Fruit fly (Drosophila melanogaster) whole organism, embryonic: ENCODE data around the gene CG15382.

Source experiments
- Aef1 ChIP-seq: fragments of 200-800 bp; sonication (Bioruptor generic); IDR thresholded peaks from 3 replicates; pipeline ENCODE4 v1.3.6; 2022; ENCODE audit warnings: missing biosample characterization, missing genetic modification characterization
- Blimp-1 ChIP-seq: fragments of 200-800 bp; sonication (Bioruptor generic); optimal IDR thresholded peaks from 3 replicates; lab custom pipeline; 2018; ENCODE audit warnings: missing biosample characterization, missing genetic modification characterization, mild to moderate bottlenecking, moderate library complexity, missing genetic modification reagents
- CG11723 ChIP-seq: fragments of 200-800 bp; sonication (Bioruptor generic); optimal IDR thresholded peaks from 2 replicates; lab custom pipeline; 2017; ENCODE audit warnings: missing biosample characterization, mild to moderate bottlenecking, missing genetic modification characterization
- CG12219 ChIP-seq: fragments of 200-800 bp; sonication (Bioruptor generic); optimal IDR thresholded peaks from 3 replicates; lab custom pipeline; 2018; ENCODE audit warnings: missing biosample characterization, mild to moderate bottlenecking, missing genetic modification characterization
- CG12299 ChIP-seq: fragments of 200-800 bp; sonication (Bioruptor generic); optimal IDR thresholded peaks from 2 replicates; lab custom pipeline; 2018; ENCODE audit warnings: missing biosample characterization, mild to moderate bottlenecking, missing genetic modification characterization
- CG13287 ChIP-seq: fragments of 200-800 bp; sonication (Bioruptor generic); IDR thresholded peaks from 2 replicates; pipeline ENCODE4 v1.3.6; 2022; ENCODE audit warnings: missing biosample characterization, missing genetic modification characterization; ENCODE audit not compliant: partially characterized antibody
- CG13424 ChIP-seq: fragments of 200-800 bp; sonication (Bioruptor generic); optimal IDR thresholded peaks from 2 replicates; lab custom pipeline; 2019; ENCODE audit warnings: missing biosample characterization, mild to moderate bottlenecking, missing genetic modification characterization, moderate library complexity
- CG14965 ChIP-seq: fragments of 200-800 bp; sonication (Bioruptor generic); optimal IDR thresholded peaks from 2 replicates; lab custom pipeline; 2016; ENCODE audit warnings: missing biosample characterization, missing genetic modification characterization, borderline replicate concordance
- CG16813 ChIP-seq: fragments of 200-800 bp; sonication (Bioruptor generic); IDR thresholded peaks from 3 replicates; pipeline ENCODE4 v1.3.6; 2022; ENCODE audit warnings: missing biosample characterization, missing genetic modification characterization; ENCODE audit not compliant: partially characterized antibody
- CG31388 ChIP-seq: fragments of 200-800 bp; sonication (Bioruptor generic); optimal IDR thresholded peaks from 2 replicates; lab custom pipeline; 2016; ENCODE audit warnings: missing biosample characterization, missing genetic modification characterization
- CG32767 ChIP-seq: fragments of 200-800 bp; sonication (Bioruptor generic); IDR thresholded peaks from 2 replicates; pipeline ENCODE4 v1.3.6; 2022; ENCODE audit warnings: missing biosample characterization, missing genetic modification characterization
- CG8359 ChIP-seq: fragments of 200-800 bp; sonication (Bioruptor generic); optimal IDR thresholded peaks from 2 replicates; lab custom pipeline; 2017; ENCODE audit warnings: missing biosample characterization, mild to moderate bottlenecking, missing genetic modification characterization, borderline replicate concordance
- D ChIP-seq, 2 experiments: fragments of 200-800 bp in 1 of 2; fragments of >200 bp in 1 of 2; sonication (Bioruptor generic) in 1 of 2; optimal IDR thresholded peaks; 2 replicates in 1 of 2; 3 replicates in 1 of 2; lab custom pipeline; 2017; ENCODE audit warnings: mild to moderate bottlenecking in 1 of 2, missing biosample characterization in 1 of 2, missing genetic modification characterization in 1 of 2, missing genetic modification reagents in 1 of 2
- D19B ChIP-seq: fragments of 200-800 bp; sonication (Bioruptor generic); optimal IDR thresholded peaks from 2 replicates; lab custom pipeline; 2017; ENCODE audit warnings: missing biosample characterization, mild to moderate bottlenecking, missing genetic modification characterization
- ERR ChIP-seq: fragments of 200-800 bp; sonication (Bioruptor generic); optimal IDR thresholded peaks from 2 replicates; lab custom pipeline; 2016; ENCODE audit warnings: missing biosample characterization, missing genetic modification characterization
- Elba2 ChIP-seq: fragments of 200-800 bp; sonication (Bioruptor generic); optimal IDR thresholded peaks from 3 replicates; lab custom pipeline; 2016; ENCODE audit warnings: missing biosample characterization, missing genetic modification characterization
- Fer3 ChIP-seq: fragments of 200-800 bp; sonication (Bioruptor generic); optimal IDR thresholded peaks from 2 replicates; lab custom pipeline; 2018; ENCODE audit warnings: missing biosample characterization, mild to moderate bottlenecking, missing genetic modification characterization, moderate library complexity
- HLH3B ChIP-seq: fragments of 200-800 bp; sonication (Bioruptor generic); IDR thresholded peaks from 2 replicates; pipeline ENCODE4 v1.3.6; 2022; ENCODE audit warnings: missing biosample characterization, missing genetic modification characterization
- Hr51 ChIP-seq, 2 experiments: fragments of 200-800 bp; sonication (Bioruptor generic); optimal IDR thresholded peaks; 2 replicates in 1 of 2; 3 replicates in 1 of 2; lab custom pipeline; 2016 to 2018; ENCODE audit warnings: missing biosample characterization in 2 of 2, missing genetic modification characterization in 2 of 2, mild to moderate bottlenecking in 1 of 2, moderate library complexity in 1 of 2
- Jarid2 ChIP-seq: fragments of 200-800 bp; sonication (Bioruptor generic); optimal IDR thresholded peaks from 3 replicates; lab custom pipeline; 2017; ENCODE audit warnings: mild to moderate bottlenecking, missing biosample characterization, missing genetic modification reagents, missing genetic modification characterization
- Lhr ChIP-seq: fragments of 200-800 bp; sonication (Bioruptor generic); optimal IDR thresholded peaks from 3 replicates; lab custom pipeline; 2017; ENCODE audit warnings: mild to moderate bottlenecking, missing biosample characterization, missing genetic modification reagents, missing genetic modification characterization
- NC2α ChIP-seq: fragments of 200-800 bp; sonication (Bioruptor generic); optimal IDR thresholded peaks from 2 replicates; lab custom pipeline; 2016; ENCODE audit warnings: missing biosample characterization, missing genetic modification characterization
- Nf-YB ChIP-seq: fragments of 200-800 bp; sonication (Bioruptor generic); optimal IDR thresholded peaks from 3 replicates; lab custom pipeline; 2019; ENCODE audit warnings: missing biosample characterization, mild to moderate bottlenecking, missing genetic modification characterization, moderate library complexity
- Oaz ChIP-seq: fragments of 200-800 bp; sonication (Bioruptor generic); IDR thresholded peaks from 2 replicates; pipeline ENCODE4 v1.3.6; 2022; ENCODE audit warnings: missing biosample characterization, missing genetic modification characterization
- Optix ChIP-seq: fragments of 200-800 bp; sonication (Bioruptor generic); IDR thresholded peaks from 3 replicates; pipeline ENCODE4 v1.3.6; 2022; ENCODE audit warnings: missing biosample characterization, missing genetic modification characterization
- Ssrp ChIP-seq: fragments of 200-800 bp; sonication (Bioruptor generic); optimal IDR thresholded peaks from 2 replicates; lab custom pipeline; 2018; ENCODE audit warnings: missing biosample characterization, mild to moderate bottlenecking, missing genetic modification characterization, moderate library complexity
- cg ChIP-seq: fragments of 200-800 bp; sonication (Bioruptor generic); optimal IDR thresholded peaks from 3 replicates; lab custom pipeline; 2019; ENCODE audit warnings: missing biosample characterization, mild to moderate bottlenecking, missing genetic modification characterization, moderate library complexity
- chif ChIP-seq, 2 experiments: fragments of 200-800 bp; sonication (Bioruptor generic); optimal IDR thresholded peaks; 3 replicates each; lab custom pipeline; 2016; ENCODE audit warnings: missing biosample characterization in 2 of 2, missing genetic modification characterization in 2 of 2
- dysf ChIP-seq: fragments of 200-800 bp; sonication (Bioruptor generic); IDR thresholded peaks from 3 replicates; pipeline ENCODE4 v1.3.6; 2022; ENCODE audit warnings: missing biosample characterization, missing genetic modification characterization
- fu2 ChIP-seq: fragments of 200-800 bp; sonication (Bioruptor generic); optimal IDR thresholded peaks from 2 replicates; lab custom pipeline; 2016; ENCODE audit warnings: missing biosample characterization, missing genetic modification characterization
- gcm ChIP-seq: fragments of 200-800 bp; sonication (Bioruptor generic); optimal IDR thresholded peaks from 2 replicates; lab custom pipeline; 2019; ENCODE audit warnings: missing biosample characterization, mild to moderate bottlenecking, missing genetic modification characterization, moderate library complexity
- gt ChIP-seq: fragments of 200-800 bp; sonication (Bioruptor generic); IDR thresholded peaks from 2 replicates; pipeline ENCODE4 v1.3.6; 2022; ENCODE audit warnings: missing biosample characterization, missing genetic modification characterization
- hb ChIP-seq: fragments of 200-800 bp; sonication (Bioruptor generic); IDR thresholded peaks from 3 replicates; pipeline ENCODE4 v1.3.6; 2022; ENCODE audit warnings: missing biosample characterization, missing genetic modification characterization; ENCODE audit not compliant: partially characterized antibody
- inv ChIP-seq: fragments of 200-800 bp; sonication (Bioruptor generic); IDR thresholded peaks from 2 replicates; pipeline ENCODE4 v1.3.6; 2022; ENCODE audit warnings: missing biosample characterization, missing genetic modification characterization; ENCODE audit not compliant: partially characterized antibody
- lab ChIP-seq: fragments of 200-800 bp; sonication (Bioruptor generic); optimal IDR thresholded peaks from 3 replicates; lab custom pipeline; 2017; ENCODE audit warnings: missing biosample characterization, missing genetic modification characterization, mild to moderate bottlenecking, moderate library complexity, missing genetic modification reagents
- lov ChIP-seq, 2 experiments: fragments of 200-800 bp in 1 of 2; fragments of >200 bp in 1 of 2; sonication (Bioruptor generic) in 1 of 2; IDR thresholded peaks in 1 of 2; optimal IDR thresholded peaks in 1 of 2; 2 replicates in 1 of 2; 3 replicates in 1 of 2; pipeline versions ENCODE4 v1.3.6 to Lab custom; 2017 to 2022; ENCODE audit warnings: missing biosample characterization in 1 of 2, missing genetic modification characterization in 1 of 2
- mam ChIP-seq: fragments of 200-800 bp; sonication (Bioruptor generic); optimal IDR thresholded peaks from 3 replicates; lab custom pipeline; 2016; ENCODE audit warnings: missing biosample characterization, missing genetic modification characterization
- onecut ChIP-seq: fragments of 200-800 bp; sonication (Bioruptor generic); IDR thresholded peaks from 2 replicates; pipeline ENCODE4 v1.3.6; 2022; ENCODE audit warnings: missing biosample characterization, missing genetic modification characterization
- pan ChIP-seq, 4 experiments: fragments of >200 bp in 3 of 4; fragments of 200-800 bp in 1 of 4; sonication (Bioruptor generic) in 1 of 4; optimal IDR thresholded peaks in 3 of 4; IDR thresholded peaks in 1 of 4; 2 replicates each; pipeline versions ENCODE4 v1.3.6 to Lab custom; 2017 to 2022; ENCODE audit warnings: missing biosample characterization in 2 of 4, missing genetic modification characterization in 2 of 4, mixed read lengths in 1 of 4
- pb ChIP-seq: fragments of 200-800 bp; sonication (Bioruptor generic); optimal IDR thresholded peaks from 3 replicates; lab custom pipeline; 2016; ENCODE audit warnings: missing biosample characterization, missing genetic modification characterization
- sens ChIP-seq: fragments of 200-800 bp; sonication (Bioruptor generic); peaks from one replicate; lab custom pipeline; 2016; ENCODE audit warnings: missing biosample characterization, missing genetic modification characterization
- sqz ChIP-seq: fragments of 200-800 bp; sonication (Bioruptor generic); optimal IDR thresholded peaks from 3 replicates; lab custom pipeline; 2018; ENCODE audit warnings: missing biosample characterization, mild to moderate bottlenecking, missing genetic modification characterization
- stc ChIP-seq: fragments of 200-800 bp; sonication (Bioruptor generic); IDR thresholded peaks from 2 replicates; pipeline ENCODE4 v1.3.6; 2022; ENCODE audit warnings: missing biosample characterization, missing genetic modification characterization
- tin ChIP-seq: fragments of 200-800 bp; sonication (Bioruptor generic); optimal IDR thresholded peaks from 3 replicates; lab custom pipeline; 2016; ENCODE audit warnings: missing biosample characterization, missing genetic modification characterization
- tna ChIP-seq: fragments of 200-800 bp; sonication (Bioruptor generic); IDR thresholded peaks from 2 replicates; pipeline ENCODE4 v1.3.6; 2022; ENCODE audit warnings: missing biosample characterization, missing genetic modification characterization; ENCODE audit not compliant: partially characterized antibody
- zfh2 ChIP-seq: fragments of 200-800 bp; sonication (Bioruptor generic); optimal IDR thresholded peaks from 2 replicates; lab custom pipeline; 2016; ENCODE audit warnings: missing biosample characterization, missing genetic modification characterization

Gene CG15382

DNA sequence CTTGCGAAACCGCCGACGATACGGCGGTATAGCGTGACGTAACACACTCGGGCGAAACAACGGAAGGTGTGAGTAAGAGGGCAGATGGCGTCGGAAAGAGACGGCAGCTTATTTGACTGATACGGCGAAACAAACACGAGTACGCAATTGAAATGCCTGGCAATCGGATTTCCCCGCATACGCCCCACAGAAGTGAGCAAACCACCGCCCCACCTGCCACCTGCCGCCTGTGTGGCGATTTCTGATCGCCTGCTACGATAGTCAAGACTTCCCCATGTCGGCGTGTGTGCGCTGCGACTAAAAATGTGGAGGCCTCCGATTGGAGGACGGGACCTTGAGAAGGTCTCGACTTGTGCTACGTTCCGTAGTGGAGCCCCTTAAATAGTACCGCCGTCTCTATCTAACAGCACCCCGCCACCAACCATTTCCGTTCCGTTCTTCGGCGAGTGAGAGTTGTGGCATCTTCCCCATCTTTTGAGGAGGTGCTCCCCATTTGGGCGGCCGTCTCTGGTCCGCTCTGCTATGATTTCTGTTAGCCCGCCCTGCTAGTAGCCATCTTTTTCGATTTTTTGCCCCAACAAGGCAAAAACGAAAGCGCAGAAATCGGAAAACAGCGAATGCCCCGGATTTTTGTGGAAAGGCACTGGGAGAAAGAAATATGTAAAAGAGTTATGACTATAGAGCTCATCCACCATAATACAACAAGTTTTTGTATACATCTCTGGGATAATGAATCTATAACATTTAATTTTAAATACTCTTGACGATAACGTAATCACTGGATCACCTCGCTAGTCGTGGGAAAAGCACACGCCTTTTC, 43.3 kb downstream of the CG15382 start (continued):
- TF ChIP-seq CG31388 (GFP tag; lab: Kevin White, UChicago) (peak; percentile 56), gt (no peak), Oaz (GFP tag; lab: Robert Waterston, UW) (no peak), Jarid2 (GFP tag; lab: Kevin White, UChicago) (peak; percentile 31), Lhr (GFP tag; lab: Kevin White, UChicago) (peak; percentile 62), onecut (GFP tag; lab: Robert Waterston, UW) (peak; percentile 93), CG13287 (GFP tag; lab: Robert Waterston, UW) (no peak), CG12299 (tag; lab: Kevin White, UChicago) (peak; percentile 23), CG11723 (GFP tag; lab: Kevin White, UChicago) (peak; percentile 57), pan (optimal IDR thresholded peaks at IDR 0.05; lab: Kevin White, UChicago) (no peak), pan (GFP tag; optimal IDR thresholded peaks at IDR 0.05 in 1 of 2, IDR thresholded peaks at IDR 0.05 in 1 of 2) (no peak), dysf (GFP tag; lab: Robert Waterston, UW) (no peak), D (optimal IDR thresholded peaks at IDR 0.05; lab: Kevin White, UChicago) (no peak), D (GFP tag; optimal IDR thresholded peaks at IDR 0.05; lab: Kevin White, UChicago) (peak; percentile 87), mam (GFP tag; lab: Kevin White, UChicago) (peak; percentile 85), zfh2 (GFP tag; lab: Kevin White, UChicago) (peak; percentile 68), HLH3B (no peak), CG12219 (peak; percentile 88), CG32767 (GFP tag; lab: Robert Waterston, UW) (no peak), tna (GFP tag; lab: Robert Waterston, UW) (no peak), Optix (GFP tag; lab: Robert Waterston, UW) (no peak), Ssrp (tag; lab: Kevin White, UChicago) (peak; percentile 86), inv (GFP tag; lab: Robert Waterston, UW) (no peak), NC2α (peak; percentile 85), chif (GFP tag; optimal IDR thresholded peaks at IDR 0.05; lab: Kevin White, UChicago) (peak; percentile 89 to 91), lov (optimal IDR thresholded peaks at IDR 0.05; lab: Kevin White, UChicago) (no peak), lov (GFP tag; IDR thresholded peaks at IDR 0.05; lab: Robert Waterston, UW) (no peak), ERR (GFP tag; lab: Kevin White, UChicago) (peak; percentile 73), Hr51 (GFP tag; optimal IDR thresholded peaks at IDR 0.05; lab: Kevin White, UChicago) (peak; percentile 66 to 88), hb (GFP tag; lab: Robert Waterston, UW) (no peak), CG8359 (GFP tag; lab: Kevin White, UChicago) (peak; percentile 73), Elba2 (GFP tag; lab: Kevin White, UChicago) (peak; percentile 41), CG13424 (tag; lab: Kevin White, UChicago) (peak; percentile 76), sqz (GFP tag; lab: Kevin White, UChicago) (peak; percentile 78), fu2 (GFP tag; lab: Kevin White, UChicago) (peak; percentile 70), D19B (GFP tag; lab: Kevin White, UChicago) (peak; percentile 63), tin (GFP tag; lab: Kevin White, UChicago) (peak; percentile 79), CG16813 (GFP tag; lab: Robert Waterston, UW) (no peak), CG14965 (no peak), pb (GFP tag; lab: Kevin White, UChicago) (peak; percentile 72), gcm (GFP tag; lab: Kevin White, UChicago) (peak; percentile 49), cg (GFP tag; lab: Kevin White, UChicago) (peak; percentile 57), Blimp-1 (GFP tag; lab: Kevin White, UChicago) (peak; percentile 86), sens (GFP tag; lab: Kevin White, UChicago) (peak; percentile 99), Aef1 (GFP tag; lab: Robert Waterston, UW) (no peak), stc (no peak), Fer3 (tag; lab: Kevin White, UChicago) (peak; percentile 78), Nf-YB (peak; percentile 90), lab (peak; percentile 87)
